Fruit fly (Drosophila melanogaster): Measurements from ENCODE around the gene Elo68beta.

Gene Elo68beta

DNA sequence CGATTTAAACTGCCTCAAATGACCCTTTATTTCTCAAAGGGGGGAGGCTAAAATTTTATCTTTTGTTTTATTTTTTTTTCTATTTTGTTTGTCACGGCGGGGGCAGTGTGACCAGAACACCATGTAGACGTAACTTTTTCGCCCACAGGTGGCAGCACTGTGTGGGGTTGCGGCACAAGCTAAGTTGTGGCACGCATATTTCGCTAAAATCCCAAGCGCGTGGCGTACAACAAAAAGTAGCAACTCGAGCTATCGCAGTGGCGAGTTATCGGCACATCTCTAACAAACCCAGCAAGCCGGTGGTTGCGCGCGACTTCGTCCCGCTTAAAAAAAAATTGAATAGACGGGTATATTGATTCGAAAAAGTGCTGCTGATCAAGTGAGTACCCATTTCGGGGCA lies 21.6 kb upstream of the Elo68beta start, which contains the start of the genes Ufd1 and NaPi-III (continued):
- TF ChIP-seq CG12104 (GFP tag; optimal IDR thresholded peaks at IDR 0.05), result no peak
- TF ChIP-seq CG30431 (GFP tag; optimal IDR thresholded peaks at IDR 0.05), result no peak
- TF ChIP-seq CG1529 (GFP tag; optimal IDR thresholded peaks at IDR 0.05), result no peak
- no peak for TF ChIP-seq bowl (GFP tag; IDR thresholded peaks at IDR 0.05)
- TF ChIP-seq CG31365 (tag; optimal IDR thresholded peaks at IDR 0.05), result no peak
- TF ChIP-seq CG2199 (GFP tag; IDR thresholded peaks at IDR 0.05), result no peak
- TF ChIP-seq CG12236 (GFP tag; optimal IDR thresholded peaks at IDR 0.05), result no peak
- TF ChIP-seq CG18619 (GFP tag; optimal IDR thresholded peaks at IDR 0.05), result no peak
- TF ChIP-seq mirr (GFP tag; optimal IDR thresholded peaks at IDR 0.05), result no peak
- TF ChIP-seq CoRest (tag; optimal IDR thresholded peaks at IDR 0.05), result peak; percentile 73
- TF ChIP-seq Dad (GFP tag; optimal IDR thresholded peaks at IDR 0.05), result peak; percentile 59
- TF ChIP-seq lov (optimal IDR thresholded peaks at IDR 0.05), result no peak
- TF ChIP-seq lov (GFP tag; IDR thresholded peaks at IDR 0.05), result peak; percentile 49; the same call in 1 of the 3 replicates
- TF ChIP-seq fd3F (GFP tag; optimal IDR thresholded peaks at IDR 0.05), result no peak
- no peak for TF ChIP-seq CG4707 (GFP tag; optimal IDR thresholded peaks at IDR 0.05)
- TF ChIP-seq ken (GFP tag; IDR thresholded peaks at IDR 0.05), result 0 out of 3 replicates have a peak, but pooled peaks have one; percentile 4
- no peak for TF ChIP-seq CG7987 (GFP tag; optimal IDR thresholded peaks at IDR 0.05)
- no peak for TF ChIP-seq CG11695 (GFP tag; IDR thresholded peaks at IDR 0.05)
- TF ChIP-seq fd96Cb (tag; optimal IDR thresholded peaks at IDR 0.05), result no peak
- TF ChIP-seq CG4820 (GFP tag; optimal IDR thresholded peaks at IDR 0.05), result no peak
- no peak for TF ChIP-seq Gsc (GFP tag; IDR thresholded peaks at IDR 0.05)
- TF ChIP-seq NC2β (GFP tag; optimal IDR thresholded peaks at IDR 0.05), result peak; percentile 60
- TF ChIP-seq Dp (GFP tag; optimal IDR thresholded peaks at IDR 0.05), result peak; percentile 85
- peak; percentile 38; the same call in 1 of the 3 replicates for TF ChIP-seq dysf (GFP tag; IDR thresholded peaks at IDR 0.05)
- TF ChIP-seq CG15011 (GFP tag; optimal IDR thresholded peaks at IDR 0.05), result no peak
- peak; percentile 26 for TF ChIP-seq pnt (GFP tag; optimal IDR thresholded peaks at IDR 0.05)
- TF ChIP-seq Sin3A (optimal IDR thresholded peaks at IDR 0.05), result peak; percentile 79
- peak; percentile 26; the same call in 1 of the 4 replicates for TF ChIP-seq Gug (GFP tag; IDR thresholded peaks at IDR 0.05)
- TF ChIP-seq fu2 (GFP tag; optimal IDR thresholded peaks at IDR 0.05), result peak; percentile 17
- no peak for TF ChIP-seq ab (GFP tag; optimal IDR thresholded peaks at IDR 0.05)
- TF ChIP-seq CG14710 (tag; optimal IDR thresholded peaks at IDR 0.05), result peak; percentile 67
- peak; percentile 96 for TF ChIP-seq pzg (GFP tag; optimal IDR thresholded peaks at IDR 0.05)
- no peak for TF ChIP-seq lola (GFP tag; optimal IDR thresholded peaks at IDR 0.05)
- TF ChIP-seq CG17829 (tag; optimal IDR thresholded peaks at IDR 0.05), result peak; percentile 71
- TF ChIP-seq CG8765 (GFP tag; IDR thresholded peaks at IDR 0.05), result no peak
- TF ChIP-seq NK7.1 (GFP tag; optimal IDR thresholded peaks at IDR 0.05), result no peak
- TF ChIP-seq lab (GFP tag; optimal IDR thresholded peaks at IDR 0.05), result peak; percentile 30
- peak; percentile 81 for TF ChIP-seq Myb (GFP tag; optimal IDR thresholded peaks at IDR 0.05)
- no peak for TF ChIP-seq bigmax (GFP tag; optimal IDR thresholded peaks at IDR 0.05)
- TF ChIP-seq CG17328 (GFP tag; IDR thresholded peaks at IDR 0.05), result no peak
- TF ChIP-seq CG34224 (GFP tag; IDR thresholded peaks at IDR 0.05; ENCODE audit: partially characterized antibody), result peak; percentile 72
- TF ChIP-seq pros (GFP tag; optimal IDR thresholded peaks at IDR 0.05), result no peak
- no peak for TF ChIP-seq Nf-YA (GFP tag; IDR thresholded peaks at IDR 0.05)
- TF ChIP-seq GATAe (GFP tag; conservative IDR thresholded peaks at IDR 0.05), result peak; percentile 50; the same call in 1 of the 2 replicates
- no peak for TF ChIP-seq Meics (GFP tag; optimal IDR thresholded peaks at IDR 0.05)
- no peak for TF ChIP-seq Oli (tag; optimal IDR thresholded peaks at IDR 0.05)
- TF ChIP-seq rib (GFP tag; IDR thresholded peaks at IDR 0.05), result no peak
- TF ChIP-seq Usf (GFP tag; optimal IDR thresholded peaks at IDR 0.05), result no peak
- peak; percentile 15 for TF ChIP-seq CG9817 (tag; optimal IDR thresholded peaks at IDR 0.05)
- TF ChIP-seq amos (GFP tag; IDR thresholded peaks at IDR 0.05; ENCODE audit: partially characterized antibody), result peak; percentile 90
- TF ChIP-seq ac (GFP tag; optimal IDR thresholded peaks at IDR 0.05), result no peak
- no peak for TF ChIP-seq nau (GFP tag; optimal IDR thresholded peaks at IDR 0.05)
